Worm (Caenorhabditis elegans) whole organism, L4 larva: ENCODE measurements around the gene C17G1.2.

ENCODE experiments used
- D1046.2 ChIP-seq: fragments of 200-800 bp; sonication (Bioruptor generic); IDR thresholded peaks from 2 replicates; pipeline ENCODE4 v1.3.6; 2022; ENCODE audit warnings: missing genetic modification characterization, missing compliant biosample characterization
- F10B5.3 ChIP-seq: sonication (generic microtip); optimal IDR thresholded peaks from 2 replicates; lab custom pipeline; 2016; ENCODE audit warnings: mild to moderate bottlenecking, missing genetic modification characterization, missing compliant biosample characterization
- F37D6.2 ChIP-seq: sonication (generic microtip); optimal IDR thresholded peaks from 2 replicates; lab custom pipeline; 2016; ENCODE audit warnings: mild to moderate bottlenecking, missing genetic modification characterization, missing compliant biosample characterization
- T20F7.1 ChIP-seq: fragments of 200-800 bp; sonication (Bioruptor generic); optimal IDR thresholded peaks from 2 replicates; lab custom pipeline; 2018; ENCODE audit warnings: mild to moderate bottlenecking, missing genetic modification characterization, missing compliant biosample characterization
- Y105C5A.15 ChIP-seq: fragments of 200-800 bp; sonication (Bioruptor generic); IDR thresholded peaks from 2 replicates; pipeline ENCODE4 v1.3.6; 2022; ENCODE audit warnings: missing genetic modification characterization, missing compliant biosample characterization
- Y5F2A.4 ChIP-seq: fragments of 200-800 bp; sonication (Bioruptor generic); optimal IDR thresholded peaks from 2 replicates; lab custom pipeline; 2018; ENCODE audit warnings: mild to moderate bottlenecking, missing genetic modification characterization, missing compliant biosample characterization
- aha-1 ChIP-seq: fragments of 150-350 bp; peaks from one replicate; lab custom pipeline; 2014; ENCODE audit warnings: missing biosample characterization, missing genetic modification characterization
- ceh-20 ChIP-seq: fragments of 200-800 bp; sonication (Bioruptor generic); IDR thresholded peaks from 2 replicates; pipeline ENCODE4 v1.3.6; 2022; ENCODE audit warnings: missing genetic modification reagents, missing genetic modification characterization, missing compliant biosample characterization
- ceh-28 ChIP-seq: fragments of 150-350 bp; optimal IDR thresholded peaks from 2 replicates; lab custom pipeline; 2014; ENCODE audit warnings: missing biosample characterization, missing genetic modification reagents, missing genetic modification characterization
- ceh-82 ChIP-seq: sonication (generic microtip); optimal IDR thresholded peaks from 2 replicates; lab custom pipeline; 2017; ENCODE audit warnings: missing biosample characterization, missing genetic modification characterization
- ces-1 ChIP-seq: fragments of 150-350 bp; sonication (generic microtip); optimal IDR thresholded peaks from 4 replicates; lab custom pipeline; 2014; ENCODE audit warnings: missing biosample characterization, missing genetic modification reagents, missing genetic modification characterization
- dmd-6 ChIP-seq: fragments of 200-800 bp; sonication (Bioruptor generic); IDR thresholded peaks from 2 replicates; pipeline ENCODE4 v1.3.6; 2022; ENCODE audit warnings: missing genetic modification reagents, missing genetic modification characterization, missing compliant biosample characterization
- dmd-8 ChIP-seq: fragments of 200-800 bp; sonication (Bioruptor generic); IDR thresholded peaks from 2 replicates; pipeline ENCODE4 v1.3.6; 2022; ENCODE audit warnings: missing genetic modification characterization, missing compliant biosample characterization
- duxl-1 ChIP-seq: sonication (generic microtip); optimal IDR thresholded peaks from 2 replicates; lab custom pipeline; 2016; ENCODE audit warnings: mild to moderate bottlenecking, missing genetic modification characterization, moderate library complexity, missing compliant biosample characterization; ENCODE audit not compliant: poor library complexity
- egl-43 ChIP-seq: fragments of 200-800 bp; sonication (Bioruptor generic); IDR thresholded peaks from 2 replicates; pipeline ENCODE4 v1.3.6; 2022; ENCODE audit warnings: missing genetic modification reagents, missing genetic modification characterization, missing compliant biosample characterization
- gei-8 ChIP-seq: fragments of 200-800 bp; sonication (Bioruptor generic); optimal IDR thresholded peaks from 2 replicates; lab custom pipeline; 2018; ENCODE audit warnings: mild to moderate bottlenecking, missing genetic modification characterization, missing compliant biosample characterization
- hif-1 ChIP-seq, 2 experiments: sonication (generic microtip); optimal IDR thresholded peaks; 2 replicates each; lab custom pipeline; 2016 to 2017; ENCODE audit warnings: missing compliant biosample characterization in 2 of 2, missing genetic modification characterization in 2 of 2, missing genetic modification reagents in 2 of 2, missing genotype in 2 of 2, mild to moderate bottlenecking in 1 of 2
- hlh-30 ChIP-seq: sonication (generic microtip); optimal IDR thresholded peaks from 2 replicates; lab custom pipeline; 2017; ENCODE audit warnings: antibody characterized with exemption, mild to moderate bottlenecking, missing genetic modification characterization, missing compliant biosample characterization; ENCODE audit not compliant: insufficient read depth
- jun-1 ChIP-seq: fragments of 150-350 bp; optimal IDR thresholded peaks from 2 replicates; lab custom pipeline; 2014; ENCODE audit warnings: missing biosample characterization, missing genetic modification reagents, missing genetic modification characterization
- lin-1 ChIP-seq: fragments of 200-800 bp; sonication (Bioruptor generic); IDR thresholded peaks from 2 replicates; pipeline ENCODE4 v1.3.6; 2022; ENCODE audit warnings: missing genetic modification reagents, missing genetic modification characterization, missing compliant biosample characterization
- lin-38 ChIP-seq: fragments of 200-800 bp; sonication (Bioruptor generic); IDR thresholded peaks from 2 replicates; pipeline ENCODE4 v1.3.6; 2022; ENCODE audit warnings: missing genetic modification reagents, missing genetic modification characterization, missing compliant biosample characterization
- lir-3 ChIP-seq: sonication (generic microtip); optimal IDR thresholded peaks from 2 replicates; lab custom pipeline; 2016; ENCODE audit warnings: mild to moderate bottlenecking, missing genetic modification characterization, missing compliant biosample characterization
- madf-5 ChIP-seq, 2 experiments: fragments of 200-800 bp; sonication (Bioruptor generic); IDR thresholded peaks; 2 replicates each; pipeline ENCODE4 v1.3.6; 2022; ENCODE audit warnings: missing compliant biosample characterization in 2 of 2, missing genetic modification characterization in 2 of 2
- madf-9 ChIP-seq: fragments of 200-800 bp; sonication (Bioruptor generic); conservative IDR thresholded peaks from 2 replicates; pipeline ENCODE4 v1.3.6; 2022; ENCODE audit warnings: missing genetic modification reagents, missing genetic modification characterization, missing compliant biosample characterization
- mes-2 ChIP-seq: sonication (generic microtip); optimal IDR thresholded peaks from 2 replicates; lab custom pipeline; 2016; ENCODE audit warnings: missing genotype, mild to moderate bottlenecking, missing genetic modification characterization, missing compliant biosample characterization; ENCODE audit not compliant: poor library complexity, severe bottlenecking
- nhr-102 ChIP-seq: sonication (generic microtip); optimal IDR thresholded peaks from 2 replicates; lab custom pipeline; 2016; ENCODE audit warnings: mild to moderate bottlenecking, missing genetic modification characterization, moderate library complexity, missing compliant biosample characterization
- nhr-11 ChIP-seq: fragments of 150-350 bp; optimal IDR thresholded peaks from 2 replicates; lab custom pipeline; 2014; ENCODE audit warnings: missing biosample characterization, missing genetic modification characterization
- nhr-237 ChIP-seq: sonication (generic microtip); optimal IDR thresholded peaks from 2 replicates; lab custom pipeline; 2017; ENCODE audit warnings: missing biosample characterization, missing genetic modification characterization
- nhr-25 ChIP-seq: sonication (generic microtip); optimal IDR thresholded peaks from 2 replicates; lab custom pipeline; 2017; ENCODE audit warnings: missing genetic modification characterization, mild to moderate bottlenecking, missing compliant biosample characterization, antibody characterized with exemption, moderate library complexity, borderline replicate concordance; ENCODE audit not compliant: insufficient read depth
- nhr-28 ChIP-seq: fragments of 150-350 bp; optimal IDR thresholded peaks from 2 replicates; lab custom pipeline; 2014; ENCODE audit warnings: missing biosample characterization, missing genetic modification characterization
- nhr-41 ChIP-seq: fragments of 200-800 bp; sonication (Bioruptor generic); IDR thresholded peaks from 2 replicates; pipeline ENCODE4 v1.3.6; 2022; ENCODE audit warnings: missing genetic modification reagents, missing genetic modification characterization, missing compliant biosample characterization
- nhr-76 ChIP-seq: fragments of 150-350 bp; optimal IDR thresholded peaks from 2 replicates; lab custom pipeline; 2014; ENCODE audit warnings: missing biosample characterization, missing genetic modification characterization
- nhr-77 ChIP-seq: fragments of 150-350 bp; optimal IDR thresholded peaks from 2 replicates; lab custom pipeline; 2014; ENCODE audit warnings: missing biosample characterization, missing genetic modification characterization
- rbr-2 ChIP-seq: sonication (generic microtip); optimal IDR thresholded peaks from 2 replicates; lab custom pipeline; 2016; ENCODE audit warnings: missing genotype, missing genetic modification characterization, missing compliant biosample characterization
- saeg-2 ChIP-seq: fragments of 200-800 bp; sonication (Bioruptor generic); IDR thresholded peaks from 2 replicates; pipeline ENCODE4 v1.3.6; 2022; ENCODE audit warnings: missing genetic modification reagents, missing genetic modification characterization, missing compliant biosample characterization
- set-16 ChIP-seq: fragments of 200-800 bp; sonication (Bioruptor generic); IDR thresholded peaks from 2 replicates; pipeline ENCODE4 v1.3.6; 2022; ENCODE audit warnings: missing genetic modification reagents, missing genetic modification characterization, missing compliant biosample characterization
- skn-1 ChIP-seq: fragments of 150-350 bp; optimal IDR thresholded peaks from 2 replicates; lab custom pipeline; 2014; ENCODE audit warnings: missing biosample characterization, missing genetic modification characterization
- snpc-1.2 ChIP-seq: fragments of 200-800 bp; sonication (Bioruptor generic); IDR thresholded peaks from 2 replicates; pipeline ENCODE4 v1.3.6; 2022; ENCODE audit warnings: missing genetic modification reagents, missing genetic modification characterization, missing compliant biosample characterization
- spr-3 ChIP-seq: fragments of 200-800 bp; sonication (Bioruptor generic); optimal IDR thresholded peaks from 2 replicates; lab custom pipeline; 2018; ENCODE audit warnings: mild to moderate bottlenecking, missing genetic modification characterization, missing compliant biosample characterization
- tag-97 ChIP-seq: fragments of 200-800 bp; sonication (Bioruptor generic); IDR thresholded peaks from 2 replicates; pipeline ENCODE4 v1.3.6; 2022; ENCODE audit warnings: missing genetic modification characterization, missing compliant biosample characterization
- unc-130 ChIP-seq: sonication (generic microtip); optimal IDR thresholded peaks from 2 replicates; lab custom pipeline; 2016; ENCODE audit warnings: missing genetic modification reagents, missing genetic modification characterization, missing compliant biosample characterization
- unc-39 ChIP-seq: sonication (generic microtip); optimal IDR thresholded peaks from 2 replicates; lab custom pipeline; 2017; ENCODE audit warnings: missing biosample characterization, missing genetic modification characterization
- unc-62 ChIP-seq, 3 experiments: fragments of 150-350 bp in 1 of 3; sonication (generic microtip); optimal IDR thresholded peaks in 2 of 3; peaks in 1 of 3; 1 replicate in 1 of 3; 2 replicates in 2 of 3; lab custom pipeline; 2014 to 2017; ENCODE audit warnings: missing biosample characterization in 3 of 3, missing genetic modification characterization in 3 of 3, missing genetic modification reagents in 3 of 3, missing genotype in 1 of 3
- zag-1 ChIP-seq: fragments of 150-350 bp; optimal IDR thresholded peaks from 2 replicates; lab custom pipeline; 2014; ENCODE audit warnings: missing biosample characterization, missing genetic modification characterization
- zfp-2 ChIP-seq: sonication (generic microtip); optimal IDR thresholded peaks from 2 replicates; lab custom pipeline; 2016; ENCODE audit warnings: mild to moderate bottlenecking, missing genetic modification characterization, missing compliant biosample characterization
- ztf-11 ChIP-seq: fragments of 150-350 bp; optimal IDR thresholded peaks from 2 replicates; lab custom pipeline; 2014; ENCODE audit warnings: missing biosample characterization, missing genetic modification characterization

The C17G1.2 gene

ce11 chrX:9956537-9956936 lies 35.2 kb downstream of the C17G1.2 start:
- TF ChIP-seq hif-1 (tag; optimal IDR thresholded peaks at IDR 0.05; lab: Kevin White, UChicago) (peak in 1 of 2 experiments; percentile 16), dmd-6 (0 out of 2 replicates have a peak, but pooled peaks have one; percentile 27), aha-1 (peak; percentile 82)

- no peak for TF ChIP-seq egl-43
- no peak for TF ChIP-seq dmd-8 (GFP tag; lab: Robert Waterston, UW)
- TF ChIP-seq unc-39 = no peak
- 0 out of 2 replicates have a peak, but pooled peaks have one; percentile 13 for TF ChIP-seq dmd-6
- no peak for TF ChIP-seq hif-1 (tag; optimal IDR thresholded peaks at IDR 0.05; lab: Kevin White, UChicago)
Observed at ce11 chrX:9957449-9957848, 36.1 kb downstream of the C17G1.2 start.

- TF ChIP-seq duxl-1 (tag; lab: Kevin White, UChicago) (peak; percentile 58), set-16 (GFP tag; lab: Robert Waterston, UW) (peak; percentile 54), zfp-2 (tag; lab: Kevin White, UChicago) (peak; percentile 9), dmd-6 (peak; percentile 89), ceh-20 (GFP tag; lab: Robert Waterston, UW) (peak; percentile 76; the same call in 1 of the 2 replicates), ztf-11 (tag; lab: Kevin White, UChicago) (no peak), lir-3 (tag; lab: Kevin White, UChicago) (no peak), unc-62 (GFP tag; optimal IDR thresholded peaks at IDR 0.05 in 1 of 2; lab: Kevin White, UChicago) (peak in 1 of 2 experiments; percentile 100), unc-62 (tag; optimal IDR thresholded peaks at IDR 0.05; lab: Kevin White, UChicago) (no peak), ces-1 (GFP tag; lab: Kevin White, UChicago) (no peak), ceh-82 (tag; lab: Kevin White, UChicago) (no peak), D1046.2 (GFP tag; lab: Robert Waterston, UW) (no peak), F10B5.3 (tag; lab: Kevin White, UChicago) (peak; percentile 65), mes-2 (peak; percentile 93), nhr-41 (GFP tag; lab: Robert Waterston, UW) (no peak), hlh-30 (tag; lab: Kevin White, UChicago) (peak; percentile 87), madf-9 (GFP tag; lab: Robert Waterston, UW) (peak; percentile 55), unc-39 (no peak), ceh-28 (tag; lab: Kevin White, UChicago) (peak; percentile 84), zag-1 (tag; lab: Kevin White, UChicago) (no peak), lin-38 (GFP tag; lab: Robert Waterston, UW) (peak; percentile 99), nhr-77 (peak; percentile 95), tag-97 (no peak), Y5F2A.4 (no peak), hif-1 (tag; optimal IDR thresholded peaks at IDR 0.05; lab: Kevin White, UChicago) (peak; percentile 32 to 91), skn-1 (tag; lab: Kevin White, UChicago) (no peak), nhr-76 (tag; lab: Kevin White, UChicago) (peak; percentile 51), nhr-102 (peak; percentile 89), lin-1 (GFP tag; lab: Robert Waterston, UW) (peak; percentile 65; the same call in 1 of the 2 replicates), nhr-25 (peak; percentile 90), egl-43 (peak; percentile 91), madf-5 (GFP tag; IDR thresholded peaks at IDR 0.05; lab: Robert Waterston, UW) (no peak), jun-1 (tag; lab: Kevin White, UChicago) (peak; percentile 92), nhr-237 (tag; lab: Kevin White, UChicago) (no peak), Y105C5A.15 (GFP tag; lab: Robert Waterston, UW) (no peak), nhr-11 (tag; lab: Kevin White, UChicago) (peak; percentile 95), T20F7.1 (GFP tag; lab: Kevin White, UChicago) (peak; percentile 84), unc-130 (GFP tag; lab: Kevin White, UChicago) (no peak), F37D6.2 (tag; lab: Kevin White, UChicago) (peak; percentile 83), spr-3 (peak; percentile 73), snpc-1.2 (GFP tag; lab: Robert Waterston, UW) (no peak), saeg-2 (GFP tag; lab: Robert Waterston, UW) (peak; percentile 68; the same call in 1 of the 2 replicates), gei-8 (GFP tag; lab: Kevin White, UChicago) (peak; percentile 22), nhr-28 (tag; lab: Kevin White, UChicago) (peak; percentile 93), rbr-2 (tag; lab: Kevin White, UChicago) (peak; percentile 97)
Observed at ce11 chrX:9958561-9958960, 37.2 kb downstream of the C17G1.2 start, which contains the start of gene ZC506.1. Gene ZC506.1 (plus strand): TSS chrX:9958960.
